Worm (Caenorhabditis elegans) whole organism, late embryonic: ENCODE data around the gene str-141.
A peak's percentile ranks its signal among the peaks of the same experiment; 100 is the strongest.

Source experiments
- C38D4.7 ChIP-seq: fragments of 200-800 bp; sonication (Bioruptor generic); optimal IDR thresholded peaks from 2 replicates; lab custom pipeline; 2018; ENCODE audit warnings: mild to moderate bottlenecking, missing genetic modification characterization, moderate library complexity, missing compliant biosample characterization
- ama-1 ChIP-seq: fragments of 150-350 bp; optimal IDR thresholded peaks from 2 replicates; lab custom pipeline; 2014
- ceh-18 ChIP-seq: sonication (generic microtip); optimal IDR thresholded peaks from 2 replicates; lab custom pipeline; 2016; ENCODE audit warnings: missing genetic modification characterization, missing compliant biosample characterization
- ceh-22 ChIP-seq: sonication (generic microtip); optimal IDR thresholded peaks from 2 replicates; lab custom pipeline; 2017; ENCODE audit warnings: missing biosample characterization, missing genetic modification characterization
- dmd-4 ChIP-seq: sonication (generic microtip); optimal IDR thresholded peaks from 2 replicates; lab custom pipeline; 2016; ENCODE audit warnings: borderline replicate concordance, missing genetic modification characterization, missing compliant biosample characterization
- elt-2 ChIP-seq: sonication (generic microtip); optimal IDR thresholded peaks from 2 replicates; lab custom pipeline; 2016; ENCODE audit warnings: missing genetic modification reagents, missing genetic modification characterization, missing compliant biosample characterization
- madf-2 ChIP-seq: sonication (generic microtip); optimal IDR thresholded peaks from 2 replicates; lab custom pipeline; 2017; ENCODE audit warnings: missing genetic modification characterization, missing compliant biosample characterization
- pat-9 ChIP-seq: fragments of 200-800 bp; sonication (Bioruptor generic); optimal IDR thresholded peaks from 2 replicates; lab custom pipeline; 2018; ENCODE audit warnings: mild to moderate bottlenecking, missing genetic modification characterization, moderate library complexity, missing compliant biosample characterization
- pqm-1 ChIP-seq: sonication (generic microtip); optimal IDR thresholded peaks from 2 replicates; lab custom pipeline; 2016; ENCODE audit warnings: missing genetic modification characterization, missing compliant biosample characterization

- TF ChIP-seq C38D4.7 (GFP tag; lab: Kevin White, UChicago) = peak; percentile 97
- peak; percentile 98 for TF ChIP-seq dmd-4 (tag; lab: Kevin White, UChicago)
- no peak for TF ChIP-seq ama-1 (lab: Kevin White, UChicago)
- TF ChIP-seq pat-9 = peak; percentile 100
- TF ChIP-seq madf-2 = peak; percentile 97
- peak; percentile 98 for TF ChIP-seq pqm-1 (tag; lab: Kevin White, UChicago)
- peak; percentile 97 for TF ChIP-seq ceh-22 (tag; lab: Kevin White, UChicago)
- TF ChIP-seq elt-2 (tag; lab: Kevin White, UChicago) = peak; percentile 100
- TF ChIP-seq ceh-18 = peak; percentile 96
These were observed 9.4 kb downstream of the str-141 start for ce11 chrV:11314025-11314880.
